Fruit fly (Drosophila melanogaster) whole organism, embryonic: Measurements from ENCODE around the gene Pex3.

Experiments used
- BEAF-32 ChIP-seq: fragments of 200-800 bp; sonication (Bioruptor generic); optimal IDR thresholded peaks from 3 replicates; lab custom pipeline; 2017; ENCODE audit warnings: missing biosample characterization, missing genetic modification characterization, mild to moderate bottlenecking, moderate library complexity, missing genetic modification reagents
- CG10366 ChIP-seq: fragments of 200-800 bp; sonication (Bioruptor generic); IDR thresholded peaks from 2 replicates; pipeline ENCODE4 v1.3.6; 2022; ENCODE audit warnings: missing biosample characterization, missing genetic modification characterization
- CG11085 ChIP-seq: fragments of 200-800 bp; sonication (Bioruptor generic); IDR thresholded peaks from 2 replicates; pipeline ENCODE4 v1.3.6; 2022; ENCODE audit warnings: missing biosample characterization, missing genetic modification characterization
- CG11093 ChIP-seq: fragments of 200-800 bp; sonication (Bioruptor generic); IDR thresholded peaks from 3 replicates; pipeline ENCODE4 v1.3.6; 2022; ENCODE audit warnings: missing biosample characterization, missing genetic modification characterization
- CG11398 ChIP-seq: fragments of 200-800 bp; sonication (Bioruptor generic); optimal IDR thresholded peaks from 2 replicates; lab custom pipeline; 2016; ENCODE audit warnings: missing biosample characterization, missing genetic modification characterization
- CG13287 ChIP-seq: fragments of 200-800 bp; sonication (Bioruptor generic); IDR thresholded peaks from 2 replicates; pipeline ENCODE4 v1.3.6; 2022; ENCODE audit warnings: missing biosample characterization, missing genetic modification characterization; ENCODE audit not compliant: partially characterized antibody
- CG13624 ChIP-seq: fragments of 200-800 bp; sonication (Bioruptor generic); optimal IDR thresholded peaks from 2 replicates; lab custom pipeline; 2016; ENCODE audit warnings: missing biosample characterization, missing genetic modification characterization
- CG14667 ChIP-seq: fragments of 200-800 bp; sonication (Bioruptor generic); IDR thresholded peaks from 2 replicates; pipeline ENCODE4 v1.3.6; 2022; ENCODE audit warnings: missing biosample characterization, missing genetic modification characterization
- CG1602 ChIP-seq: fragments of 200-800 bp; sonication (Bioruptor generic); optimal IDR thresholded peaks from 3 replicates; lab custom pipeline; 2016; ENCODE audit warnings: missing biosample characterization, missing genetic modification characterization
- CG16863 ChIP-seq: fragments of 200-800 bp; sonication (Bioruptor generic); optimal IDR thresholded peaks from 3 replicates; lab custom pipeline; 2016; ENCODE audit warnings: missing biosample characterization, missing genetic modification characterization
- CG18262 ChIP-seq: fragments of 200-800 bp; optimal IDR thresholded peaks from 3 replicates; lab custom pipeline; 2019; ENCODE audit warnings: missing biosample characterization, mild to moderate bottlenecking, missing genetic modification characterization, moderate library complexity
- CG18476 ChIP-seq: fragments of 200-800 bp; sonication (Bioruptor generic); optimal IDR thresholded peaks from 2 replicates; lab custom pipeline; 2016; ENCODE audit warnings: missing biosample characterization, mild to moderate bottlenecking, missing genetic modification characterization
- CG18764 ChIP-seq: fragments of 200-800 bp; sonication (Bioruptor generic); optimal IDR thresholded peaks from 3 replicates; lab custom pipeline; 2016; ENCODE audit warnings: missing biosample characterization, missing genetic modification characterization
- CG31441 ChIP-seq: fragments of 200-800 bp; sonication (Bioruptor generic); IDR thresholded peaks from 2 replicates; pipeline ENCODE4 v1.3.6; 2022; ENCODE audit warnings: missing biosample characterization, missing genetic modification characterization
- CG3407 ChIP-seq: fragments of 200-800 bp; sonication (Bioruptor generic); optimal IDR thresholded peaks from 2 replicates; lab custom pipeline; 2018; ENCODE audit warnings: missing biosample characterization, mild to moderate bottlenecking, missing genetic modification characterization
- CG3995 ChIP-seq: fragments of 200-800 bp; sonication (Bioruptor generic); optimal IDR thresholded peaks from 3 replicates; lab custom pipeline; 2016; ENCODE audit warnings: missing biosample characterization, missing genetic modification characterization
- CG4282 ChIP-seq: fragments of 200-800 bp; sonication (Bioruptor generic); optimal IDR thresholded peaks from 2 replicates; lab custom pipeline; 2016; ENCODE audit warnings: missing biosample characterization, missing genetic modification characterization
- CG6765 ChIP-seq: fragments of 200-800 bp; sonication (Bioruptor generic); optimal IDR thresholded peaks from 3 replicates; lab custom pipeline; 2017; ENCODE audit warnings: missing biosample characterization, mild to moderate bottlenecking, missing genetic modification characterization
- CG6791 ChIP-seq: fragments of 200-800 bp; sonication (Bioruptor generic); IDR thresholded peaks from 3 replicates; pipeline ENCODE4 v1.3.6; 2022; ENCODE audit warnings: missing biosample characterization, missing genetic modification characterization; ENCODE audit not compliant: partially characterized antibody
- CG8281 ChIP-seq: fragments of 200-800 bp; sonication (Bioruptor generic); optimal IDR thresholded peaks from 2 replicates; lab custom pipeline; 2018; ENCODE audit warnings: missing biosample characterization, mild to moderate bottlenecking, missing genetic modification characterization, moderate library complexity
- Dbx ChIP-seq: fragments of 200-800 bp; sonication (Bioruptor generic); IDR thresholded peaks from 3 replicates; pipeline ENCODE4 v1.3.6; 2022; ENCODE audit warnings: missing biosample characterization, missing genetic modification characterization
- Doc2 ChIP-seq: fragments of 200-800 bp; sonication (Bioruptor generic); IDR thresholded peaks from 2 replicates; pipeline ENCODE4 v1.3.6; 2022; ENCODE audit warnings: missing biosample characterization, missing genetic modification characterization
- Fer1 ChIP-seq: fragments of 200-800 bp; sonication (Bioruptor generic); optimal IDR thresholded peaks from 2 replicates; lab custom pipeline; 2017; ENCODE audit warnings: missing biosample characterization, mild to moderate bottlenecking, missing genetic modification characterization
- HLH4C ChIP-seq: fragments of 200-800 bp; sonication (Bioruptor generic); IDR thresholded peaks from 3 replicates; pipeline ENCODE4 v1.3.6; 2022; ENCODE audit warnings: missing biosample characterization, missing genetic modification characterization; ENCODE audit not compliant: partially characterized antibody
- HLH54F ChIP-seq: fragments of 200-800 bp; sonication (Bioruptor generic); optimal IDR thresholded peaks from 3 replicates; lab custom pipeline; 2016; ENCODE audit warnings: missing biosample characterization, missing genetic modification characterization
- HmgZ ChIP-seq: fragments of 200-800 bp; sonication (Bioruptor generic); optimal IDR thresholded peaks from 2 replicates; lab custom pipeline; 2018; ENCODE audit warnings: missing biosample characterization, mild to moderate bottlenecking, missing genetic modification characterization
- Lpt ChIP-seq: fragments of >200 bp; optimal IDR thresholded peaks from 2 replicates; lab custom pipeline; 2018; ENCODE audit warnings: missing biosample characterization, missing genetic modification characterization
- Mad ChIP-seq: fragments of 200-800 bp; sonication (Bioruptor generic); optimal IDR thresholded peaks from 2 replicates; lab custom pipeline; 2016; ENCODE audit warnings: missing biosample characterization, missing genetic modification characterization
- NfI ChIP-seq: fragments of 200-800 bp; sonication (Bioruptor generic); optimal IDR thresholded peaks from 3 replicates; lab custom pipeline; 2018; ENCODE audit warnings: missing biosample characterization, mild to moderate bottlenecking, missing genetic modification characterization, moderate library complexity
- Oli ChIP-seq: fragments of 200-800 bp; sonication (Bioruptor generic); optimal IDR thresholded peaks from 2 replicates; lab custom pipeline; 2018; ENCODE audit warnings: missing biosample characterization, mild to moderate bottlenecking, missing genetic modification characterization, moderate library complexity
- Pdp1 ChIP-seq, 2 experiments: fragments of 200-800 bp; sonication (Bioruptor generic); optimal IDR thresholded peaks; 3 replicates each; lab custom pipeline; 2016; ENCODE audit warnings: missing biosample characterization in 2 of 2, missing genetic modification characterization in 2 of 2, mild to moderate bottlenecking in 1 of 2, moderate library complexity in 1 of 2
- Ptx1 ChIP-seq: fragments of 200-800 bp; sonication (Bioruptor generic); IDR thresholded peaks from 2 replicates; pipeline ENCODE4 v1.3.6; 2022; ENCODE audit warnings: missing biosample characterization, missing genetic modification characterization
- Xbp1 ChIP-seq: fragments of 200-800 bp; sonication (Bioruptor generic); optimal IDR thresholded peaks from 3 replicates; lab custom pipeline; 2016; ENCODE audit warnings: missing biosample characterization, mild to moderate bottlenecking, missing genetic modification characterization
- ci ChIP-seq: fragments of 200-800 bp; sonication (Bioruptor generic); IDR thresholded peaks from 3 replicates; pipeline ENCODE4 v1.3.6; 2022; ENCODE audit warnings: missing biosample characterization, missing genetic modification characterization
- ems ChIP-seq: fragments of 200-800 bp; sonication (Bioruptor generic); optimal IDR thresholded peaks from 3 replicates; lab custom pipeline; 2016; ENCODE audit warnings: missing biosample characterization, missing genetic modification characterization
- gro ChIP-seq: fragments of 200-800 bp; sonication (Bioruptor generic); optimal IDR thresholded peaks from 2 replicates; lab custom pipeline; 2016; ENCODE audit warnings: missing biosample characterization, missing genetic modification characterization
- hth ChIP-seq: fragments of >200 bp; optimal IDR thresholded peaks from 2 replicates; lab custom pipeline; 2017; ENCODE audit warnings: inconsistent platforms
- ind ChIP-seq: fragments of 200-800 bp; sonication (Bioruptor generic); optimal IDR thresholded peaks from 3 replicates; lab custom pipeline; 2016; ENCODE audit warnings: missing biosample characterization, missing genetic modification characterization
- jigr1 ChIP-seq: fragments of 200-800 bp; sonication (Bioruptor generic); IDR thresholded peaks from 3 replicates; pipeline ENCODE4 v1.3.6; 2022; ENCODE audit warnings: missing biosample characterization, missing genetic modification characterization
- kni ChIP-seq: fragments of 200-800 bp; sonication (Bioruptor generic); optimal IDR thresholded peaks from 3 replicates; lab custom pipeline; 2017; ENCODE audit warnings: mild to moderate bottlenecking, missing biosample characterization, missing genetic modification reagents, missing genetic modification characterization
- odd ChIP-seq: fragments of 200-800 bp; sonication (Bioruptor generic); optimal IDR thresholded peaks from 2 replicates; lab custom pipeline; 2017; ENCODE audit warnings: missing biosample characterization, mild to moderate bottlenecking, missing genetic modification characterization
- phol ChIP-seq: fragments of 200-800 bp; sonication (Bioruptor generic); optimal IDR thresholded peaks from 3 replicates; lab custom pipeline; 2018; ENCODE audit warnings: missing biosample characterization, mild to moderate bottlenecking, missing genetic modification characterization, moderate library complexity
- pita ChIP-seq: fragments of 200-800 bp; sonication (Bioruptor generic); optimal IDR thresholded peaks from 2 replicates; lab custom pipeline; 2017; ENCODE audit warnings: missing biosample characterization, mild to moderate bottlenecking, missing genetic modification characterization
- pnt ChIP-seq: fragments of 200-800 bp; sonication (Bioruptor generic); optimal IDR thresholded peaks from 3 replicates; lab custom pipeline; 2016; ENCODE audit warnings: missing biosample characterization, missing genetic modification characterization
- psq ChIP-seq: fragments of 200-800 bp; sonication (Bioruptor generic); optimal IDR thresholded peaks from 2 replicates; lab custom pipeline; 2017; ENCODE audit warnings: missing biosample characterization, missing genetic modification characterization
- sob ChIP-seq: fragments of 200-800 bp; sonication (Bioruptor generic); IDR thresholded peaks from 2 replicates; pipeline ENCODE4 v1.3.6; 2022; ENCODE audit warnings: missing biosample characterization, missing genetic modification characterization
- tap ChIP-seq: fragments of 200-800 bp; optimal IDR thresholded peaks from 3 replicates; lab custom pipeline; 2019; ENCODE audit warnings: missing biosample characterization, mild to moderate bottlenecking, missing genetic modification characterization, moderate library complexity
- toy ChIP-seq: fragments of 200-800 bp; sonication (Bioruptor generic); IDR thresholded peaks from 2 replicates; pipeline ENCODE4 v1.3.6; 2022; ENCODE audit warnings: missing biosample characterization, missing genetic modification characterization
- trh ChIP-seq: fragments of 200-800 bp; sonication (Bioruptor generic); optimal IDR thresholded peaks from 2 replicates; lab custom pipeline; 2016; ENCODE audit warnings: missing biosample characterization, missing genetic modification characterization
- zfh1 ChIP-seq: fragments of 200-800 bp; sonication (Bioruptor generic); IDR thresholded peaks from 3 replicates; pipeline ENCODE4 v1.3.6; 2022; ENCODE audit warnings: missing biosample characterization, missing genetic modification characterization

Pex3 gene

dm6 chr3L:15143638-15144600 is at the start of gene Pex3, which contains the start of gene CG32147:
Gene Pex3 (plus strand): TSS chr3L:15144355.
Gene CG32147 (minus strand): TSS chr3L:15144059.
- peak; percentile 17 for TF ChIP-seq Xbp1 (GFP tag; lab: Kevin White, UChicago)
- TF ChIP-seq kni (GFP tag; lab: Kevin White, UChicago) = peak; percentile 25
- TF ChIP-seq pnt (GFP tag; lab: Kevin White, UChicago) = no peak
- peak; percentile 10 for TF ChIP-seq CG13624
- TF ChIP-seq Doc2 (GFP tag; lab: Robert Waterston, UW) = no peak
- TF ChIP-seq toy = no peak
- no peak for TF ChIP-seq CG1602 (GFP tag; lab: Kevin White, UChicago)
- no peak for TF ChIP-seq CG18764
- no peak for TF ChIP-seq CG10366 (GFP tag; lab: Robert Waterston, UW)
- TF ChIP-seq CG16863 (GFP tag; lab: Kevin White, UChicago) = no peak
- TF ChIP-seq trh (GFP tag; lab: Kevin White, UChicago) = no peak
- no peak for TF ChIP-seq ind (GFP tag; lab: Kevin White, UChicago)
- peak; percentile 22 for TF ChIP-seq CG18262
- TF ChIP-seq hth = no peak
- no peak for TF ChIP-seq odd
- TF ChIP-seq CG11093 (GFP tag; lab: Robert Waterston, UW) = no peak
- TF ChIP-seq HmgZ = peak; percentile 1
- no peak for TF ChIP-seq NfI (GFP tag; lab: Kevin White, UChicago)
- TF ChIP-seq ems = no peak
- TF ChIP-seq CG3407 (GFP tag; lab: Kevin White, UChicago) = no peak
- no peak for TF ChIP-seq gro
- no peak for TF ChIP-seq Mad (GFP tag; lab: Kevin White, UChicago)
- no peak for TF ChIP-seq Ptx1
- TF ChIP-seq BEAF-32 (GFP tag; lab: Kevin White, UChicago) = peak; percentile 55
- no peak for TF ChIP-seq CG6765 (GFP tag; lab: Kevin White, UChicago)
- peak; percentile 6 for TF ChIP-seq CG3995 (GFP tag; lab: Kevin White, UChicago)
- no peak for TF ChIP-seq CG11398 (GFP tag; lab: Kevin White, UChicago)
- TF ChIP-seq Dbx = no peak
- no peak for TF ChIP-seq psq (GFP tag; lab: Kevin White, UChicago)
- TF ChIP-seq CG31441 = peak; percentile 48; the same call in 1 of the 2 replicates
- TF ChIP-seq pita (GFP tag; lab: Kevin White, UChicago) = no peak
- no peak for TF ChIP-seq jigr1 (GFP tag; lab: Robert Waterston, UW)
- peak; percentile 47 for TF ChIP-seq CG13287
- TF ChIP-seq Fer1 = no peak
- TF ChIP-seq phol (tag; lab: Kevin White, UChicago) = peak; percentile 63
- TF ChIP-seq CG11085 = no peak
- 0 out of 3 replicates have a peak, but pooled peaks have one; percentile 9 for TF ChIP-seq CG6791 (GFP tag; lab: Robert Waterston, UW)
- TF ChIP-seq CG4282 = no peak
- TF ChIP-seq sob (GFP tag; lab: Robert Waterston, UW) = no peak
- no peak for TF ChIP-seq Lpt (GFP tag; lab: Kevin White, UChicago)
- no peak for TF ChIP-seq zfh1 (GFP tag; lab: Robert Waterston, UW)
- no peak for TF ChIP-seq HLH4C (GFP tag; lab: Robert Waterston, UW)
- no peak for TF ChIP-seq ci (GFP tag; lab: Robert Waterston, UW)
- no peak for TF ChIP-seq HLH54F (GFP tag; lab: Kevin White, UChicago)
- TF ChIP-seq CG18476 (GFP tag; lab: Kevin White, UChicago) = no peak
- TF ChIP-seq Oli = no peak
- TF ChIP-seq tap = no peak
- no peak for TF ChIP-seq CG8281 (tag; lab: Kevin White, UChicago)
- TF ChIP-seq CG14667 (GFP tag; lab: Robert Waterston, UW) = no peak
- no peak for TF ChIP-seq Pdp1 (GFP tag; optimal IDR thresholded peaks at IDR 0.05; lab: Kevin White, UChicago)
